Fruit fly (Drosophila melanogaster) whole organism, embryonic: ENCODE data around the gene Cyt-c-p.
A peak's percentile ranks its signal among the peaks of the same experiment; 100 is the strongest.

Experiments
- CG10274 ChIP-seq: fragments of 200-800 bp; sonication (Bioruptor generic); optimal IDR thresholded peaks from 3 replicates; lab custom pipeline; 2017; ENCODE audit warnings: missing biosample characterization, mild to moderate bottlenecking, missing genetic modification characterization
- CG10321 ChIP-seq: fragments of 200-800 bp; sonication (Bioruptor generic); IDR thresholded peaks from 2 replicates; pipeline ENCODE4 v1.3.6; 2022; ENCODE audit warnings: missing biosample characterization, missing genetic modification characterization
- CG11247 ChIP-seq: fragments of 200-800 bp; sonication (Bioruptor generic); IDR thresholded peaks from 2 replicates; pipeline ENCODE4 v1.3.6; 2022; ENCODE audit warnings: missing biosample characterization, missing genetic modification characterization
- CG11695 ChIP-seq: fragments of 200-800 bp; sonication (Bioruptor generic); IDR thresholded peaks from 3 replicates; pipeline ENCODE4 v1.3.6; 2022; ENCODE audit warnings: missing biosample characterization, missing genetic modification characterization
- CG13287 ChIP-seq: fragments of 200-800 bp; sonication (Bioruptor generic); IDR thresholded peaks from 2 replicates; pipeline ENCODE4 v1.3.6; 2022; ENCODE audit warnings: missing biosample characterization, missing genetic modification characterization; ENCODE audit not compliant: partially characterized antibody
- CG13894 ChIP-seq: fragments of 200-800 bp; sonication (Bioruptor generic); optimal IDR thresholded peaks from 3 replicates; lab custom pipeline; 2018; ENCODE audit warnings: missing biosample characterization, mild to moderate bottlenecking, missing genetic modification characterization, moderate library complexity
- CG15269 ChIP-seq: fragments of 200-800 bp; sonication (Bioruptor generic); optimal IDR thresholded peaks from 2 replicates; lab custom pipeline; 2018; ENCODE audit warnings: missing biosample characterization, mild to moderate bottlenecking, missing genetic modification characterization, moderate library complexity
- CG1647 ChIP-seq: fragments of 200-800 bp; sonication (Bioruptor generic); optimal IDR thresholded peaks from 3 replicates; lab custom pipeline; 2016; ENCODE audit warnings: missing biosample characterization, missing genetic modification characterization
- CG16815 ChIP-seq: fragments of 200-800 bp; sonication (Bioruptor generic); optimal IDR thresholded peaks from 3 replicates; lab custom pipeline; 2017; ENCODE audit warnings: missing biosample characterization, mild to moderate bottlenecking, missing genetic modification characterization
- CG17912 ChIP-seq: fragments of 200-800 bp; sonication (Bioruptor generic); optimal IDR thresholded peaks from 2 replicates; lab custom pipeline; 2018; ENCODE audit warnings: missing biosample characterization, mild to moderate bottlenecking, missing genetic modification characterization
- CG2202 ChIP-seq: fragments of 200-800 bp; sonication (Bioruptor generic); optimal IDR thresholded peaks from 2 replicates; lab custom pipeline; 2018; ENCODE audit warnings: missing biosample characterization, mild to moderate bottlenecking, missing genetic modification characterization
- CG30020 ChIP-seq: fragments of 200-800 bp; optimal IDR thresholded peaks from 2 replicates; lab custom pipeline; 2019; ENCODE audit warnings: missing biosample characterization, mild to moderate bottlenecking, missing genetic modification characterization, moderate library complexity
- CG32767 ChIP-seq: fragments of 200-800 bp; sonication (Bioruptor generic); IDR thresholded peaks from 2 replicates; pipeline ENCODE4 v1.3.6; 2022; ENCODE audit warnings: missing biosample characterization, missing genetic modification characterization
- CG3281 ChIP-seq: fragments of 200-800 bp; sonication (Bioruptor generic); optimal IDR thresholded peaks from 3 replicates; lab custom pipeline; 2017; ENCODE audit warnings: missing biosample characterization, mild to moderate bottlenecking, missing genetic modification characterization
- CG34422 ChIP-seq: fragments of 200-800 bp; sonication (Bioruptor generic); IDR thresholded peaks from 3 replicates; pipeline ENCODE4 v1.3.6; 2022; ENCODE audit warnings: missing biosample characterization, missing genetic modification characterization
- CG4854 ChIP-seq: fragments of 200-800 bp; sonication (Bioruptor generic); optimal IDR thresholded peaks from 2 replicates; lab custom pipeline; 2016; ENCODE audit warnings: missing biosample characterization, missing genetic modification characterization, inconsistent platforms
- CG7928 ChIP-seq: fragments of 200-800 bp; sonication (Bioruptor generic); optimal IDR thresholded peaks from 2 replicates; lab custom pipeline; 2017; ENCODE audit warnings: missing biosample characterization, mild to moderate bottlenecking, missing genetic modification characterization
- CG9609 ChIP-seq: fragments of 200-800 bp; sonication (Bioruptor generic); optimal IDR thresholded peaks from 3 replicates; lab custom pipeline; 2016; ENCODE audit warnings: missing biosample characterization, missing genetic modification characterization
- Drgx ChIP-seq: fragments of 200-800 bp; sonication (Bioruptor generic); IDR thresholded peaks from 2 replicates; pipeline ENCODE4 v1.3.6; 2022; ENCODE audit warnings: missing biosample characterization, missing genetic modification characterization
- E2f1 ChIP-seq: fragments of 200-800 bp; sonication (Bioruptor generic); IDR thresholded peaks from 2 replicates; pipeline ENCODE4 v1.3.6; 2022; ENCODE audit warnings: missing biosample characterization, missing genetic modification characterization
- Lhr ChIP-seq: fragments of 200-800 bp; sonication (Bioruptor generic); optimal IDR thresholded peaks from 3 replicates; lab custom pipeline; 2017; ENCODE audit warnings: mild to moderate bottlenecking, missing biosample characterization, missing genetic modification reagents, missing genetic modification characterization
- Myb ChIP-seq: fragments of 200-800 bp; sonication (Bioruptor generic); optimal IDR thresholded peaks from 2 replicates; lab custom pipeline; 2016; ENCODE audit warnings: missing biosample characterization, missing genetic modification characterization
- Nf-YB ChIP-seq: fragments of 200-800 bp; sonication (Bioruptor generic); optimal IDR thresholded peaks from 3 replicates; lab custom pipeline; 2019; ENCODE audit warnings: missing biosample characterization, mild to moderate bottlenecking, missing genetic modification characterization, moderate library complexity
- Poxn ChIP-seq: fragments of 200-800 bp; sonication (Bioruptor generic); IDR thresholded peaks from 2 replicates; pipeline ENCODE4 v1.3.6; 2022; ENCODE audit warnings: missing biosample characterization, missing genetic modification characterization
- Sry-β ChIP-seq: fragments of 200-800 bp; sonication (Bioruptor generic); optimal IDR thresholded peaks from 2 replicates; lab custom pipeline; 2018; ENCODE audit warnings: missing biosample characterization, mild to moderate bottlenecking, missing genetic modification characterization, moderate library complexity
- Xbp1 ChIP-seq: fragments of 200-800 bp; sonication (Bioruptor generic); optimal IDR thresholded peaks from 3 replicates; lab custom pipeline; 2016; ENCODE audit warnings: missing biosample characterization, mild to moderate bottlenecking, missing genetic modification characterization
- ato ChIP-seq: fragments of 200-800 bp; sonication (Bioruptor generic); IDR thresholded peaks from 2 replicates; pipeline ENCODE4 v1.3.6; 2022; ENCODE audit warnings: missing biosample characterization, missing genetic modification characterization; ENCODE audit not compliant: partially characterized antibody
- bcd ChIP-seq: fragments of 200-800 bp; sonication (Bioruptor generic); optimal IDR thresholded peaks from 2 replicates; lab custom pipeline; 2017; ENCODE audit warnings: missing biosample characterization, mild to moderate bottlenecking, missing genetic modification characterization
- cad ChIP-seq: fragments of >200 bp; optimal IDR thresholded peaks from 2 replicates; lab custom pipeline; 2017; ENCODE audit warnings: missing biosample characterization, missing genetic modification characterization
- caup ChIP-seq: fragments of 200-800 bp; sonication (Bioruptor generic); optimal IDR thresholded peaks from 3 replicates; lab custom pipeline; 2017; ENCODE audit warnings: missing biosample characterization, mild to moderate bottlenecking, missing genetic modification characterization, moderate library complexity; ENCODE audit not compliant: severe bottlenecking
- cg ChIP-seq: fragments of 200-800 bp; sonication (Bioruptor generic); optimal IDR thresholded peaks from 3 replicates; lab custom pipeline; 2019; ENCODE audit warnings: missing biosample characterization, mild to moderate bottlenecking, missing genetic modification characterization, moderate library complexity
- danr ChIP-seq: fragments of 200-800 bp; sonication (Bioruptor generic); IDR thresholded peaks from 2 replicates; pipeline ENCODE4 v1.3.6; 2022; ENCODE audit warnings: missing biosample characterization, missing genetic modification characterization
- gcm ChIP-seq: fragments of 200-800 bp; sonication (Bioruptor generic); optimal IDR thresholded peaks from 2 replicates; lab custom pipeline; 2019; ENCODE audit warnings: missing biosample characterization, mild to moderate bottlenecking, missing genetic modification characterization, moderate library complexity
- gcm2 ChIP-seq: fragments of 200-800 bp; sonication (Bioruptor generic); optimal IDR thresholded peaks from 2 replicates; lab custom pipeline; 2016; ENCODE audit warnings: missing biosample characterization, missing genetic modification characterization
- gfzf ChIP-seq: fragments of 200-800 bp; sonication (Bioruptor generic); optimal IDR thresholded peaks from 2 replicates; lab custom pipeline; 2016; ENCODE audit warnings: missing biosample characterization, mild to moderate bottlenecking, missing genetic modification characterization, moderate library complexity
- jing ChIP-seq: fragments of 200-800 bp; sonication (Bioruptor generic); optimal IDR thresholded peaks from 2 replicates; lab custom pipeline; 2018; ENCODE audit warnings: missing biosample characterization, mild to moderate bottlenecking, missing genetic modification characterization
- jumu ChIP-seq: fragments of 200-800 bp; sonication (Bioruptor generic); optimal IDR thresholded peaks from 3 replicates; lab custom pipeline; 2016; ENCODE audit warnings: missing biosample characterization, missing genetic modification characterization
- lilli ChIP-seq: fragments of 200-800 bp; sonication (Bioruptor generic); optimal IDR thresholded peaks from 3 replicates; lab custom pipeline; 2016; ENCODE audit warnings: missing biosample characterization, missing genetic modification characterization
- nom ChIP-seq: fragments of 200-800 bp; sonication (Bioruptor generic); optimal IDR thresholded peaks from 2 replicates; lab custom pipeline; 2017; ENCODE audit warnings: missing biosample characterization, missing genetic modification characterization, mild to moderate bottlenecking, moderate library complexity, missing genetic modification reagents
- onecut ChIP-seq: fragments of 200-800 bp; sonication (Bioruptor generic); IDR thresholded peaks from 2 replicates; pipeline ENCODE4 v1.3.6; 2022; ENCODE audit warnings: missing biosample characterization, missing genetic modification characterization
- phol ChIP-seq: fragments of 200-800 bp; sonication (Bioruptor generic); optimal IDR thresholded peaks from 3 replicates; lab custom pipeline; 2018; ENCODE audit warnings: missing biosample characterization, mild to moderate bottlenecking, missing genetic modification characterization, moderate library complexity
- ro ChIP-seq: fragments of 200-800 bp; sonication (Bioruptor generic); IDR thresholded peaks from 2 replicates; pipeline ENCODE4 v1.3.6; 2022; ENCODE audit warnings: missing biosample characterization, missing genetic modification characterization
- slp2 ChIP-seq: fragments of 200-800 bp; sonication (Bioruptor generic); optimal IDR thresholded peaks from 2 replicates; lab custom pipeline; 2016; ENCODE audit warnings: missing biosample characterization, missing genetic modification characterization
- sqz ChIP-seq: fragments of 200-800 bp; sonication (Bioruptor generic); optimal IDR thresholded peaks from 3 replicates; lab custom pipeline; 2018; ENCODE audit warnings: missing biosample characterization, mild to moderate bottlenecking, missing genetic modification characterization
- stwl ChIP-seq: fragments of 200-800 bp; sonication (Bioruptor generic); optimal IDR thresholded peaks from 3 replicates; lab custom pipeline; 2018; ENCODE audit warnings: missing biosample characterization, mild to moderate bottlenecking, missing genetic modification characterization, moderate library complexity
- sug ChIP-seq: fragments of 200-800 bp; optimal IDR thresholded peaks from 2 replicates; lab custom pipeline; 2019; ENCODE audit warnings: missing biosample characterization, mild to moderate bottlenecking, missing genetic modification characterization, moderate library complexity
- usp ChIP-seq: fragments of >200 bp; optimal IDR thresholded peaks from 2 replicates; lab custom pipeline; 2017; ENCODE audit warnings: missing biosample characterization, missing genetic modification characterization
- wdn ChIP-seq: fragments of 200-800 bp; sonication (Bioruptor generic); IDR thresholded peaks from 2 replicates; pipeline ENCODE4 v1.3.6; 2022; ENCODE audit warnings: missing biosample characterization, missing genetic modification characterization
- z ChIP-seq: fragments of 200-800 bp; sonication (Bioruptor generic); IDR thresholded peaks from 3 replicates; pipeline ENCODE4 v1.3.6; 2022; ENCODE audit warnings: missing biosample characterization, missing genetic modification characterization

Gene Cyt-c-p

DNA sequence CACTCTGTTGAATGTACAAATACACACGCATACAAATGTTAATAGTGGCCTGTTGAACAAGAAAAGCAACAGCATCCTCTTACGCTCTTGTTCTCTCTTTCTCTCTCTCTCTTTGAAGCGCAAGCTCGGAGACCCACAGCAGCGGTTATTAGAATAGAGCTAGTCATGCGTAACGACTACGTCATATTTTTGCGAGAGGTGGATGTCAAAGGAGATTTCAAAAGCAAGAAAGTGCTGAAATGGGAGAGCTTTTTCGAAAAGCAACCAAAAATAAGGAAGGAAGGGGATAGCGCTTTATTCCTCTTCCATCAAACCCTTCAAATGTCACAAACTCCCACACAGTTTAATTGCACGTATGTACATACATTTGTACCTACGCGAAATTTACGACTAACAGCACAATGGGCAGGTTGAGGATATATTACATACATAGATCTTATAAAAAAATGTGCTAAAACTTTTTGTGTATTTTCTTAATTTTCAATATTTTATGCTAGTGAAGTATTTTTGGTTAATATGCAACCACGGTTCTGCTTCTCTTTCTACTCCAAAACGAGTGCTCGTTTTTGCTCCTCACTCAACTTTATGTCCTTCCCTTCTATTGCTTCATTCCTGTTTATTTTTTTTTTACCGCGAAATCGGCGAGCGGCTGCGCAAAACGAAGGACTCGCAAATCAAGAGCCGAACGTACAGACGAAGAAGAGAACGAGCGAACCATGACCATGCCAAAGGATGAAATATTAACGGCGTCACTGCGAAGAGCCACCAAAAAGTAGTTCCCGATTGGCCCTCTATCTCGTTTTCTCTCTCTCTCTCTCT, 29.7 kb upstream of the Cyt-c-p start (continued):
- TF ChIP-seq CG10321 (no peak), CG17912 (GFP tag; lab: Kevin White, UChicago) (no peak), gfzf (GFP tag; lab: Kevin White, UChicago) (no peak), ro (GFP tag; lab: Robert Waterston, UW) (no peak), onecut (GFP tag; lab: Robert Waterston, UW) (0 out of 2 replicates have a peak, but pooled peaks have one; percentile 18), ato (no peak), lilli (GFP tag; lab: Kevin White, UChicago) (peak; percentile 53), danr (GFP tag; lab: Robert Waterston, UW) (no peak), gcm2 (GFP tag; lab: Kevin White, UChicago) (no peak), CG32767 (GFP tag; lab: Robert Waterston, UW) (no peak), cad (GFP tag; lab: Kevin White, UChicago) (no peak), Sry-β (GFP tag; lab: Kevin White, UChicago) (no peak), CG10274 (GFP tag; lab: Kevin White, UChicago) (no peak), CG3281 (GFP tag; lab: Kevin White, UChicago) (no peak), CG2202 (tag; lab: Kevin White, UChicago) (no peak), CG30020 (tag; lab: Kevin White, UChicago) (no peak), sqz (GFP tag; lab: Kevin White, UChicago) (peak; percentile 10), wdn (GFP tag; lab: Robert Waterston, UW) (no peak), jing (GFP tag; lab: Kevin White, UChicago) (no peak), Poxn (GFP tag; lab: Robert Waterston, UW) (no peak), nom (GFP tag; lab: Kevin White, UChicago) (peak; percentile 30), CG13894 (no peak), CG11247 (GFP tag; lab: Robert Waterston, UW) (no peak), slp2 (GFP tag; lab: Kevin White, UChicago) (no peak), cg (GFP tag; lab: Kevin White, UChicago) (peak; percentile 37), CG9609 (GFP tag; lab: Kevin White, UChicago) (no peak), CG16815 (GFP tag; lab: Kevin White, UChicago) (no peak), caup (GFP tag; lab: Kevin White, UChicago) (no peak), Lhr (GFP tag; lab: Kevin White, UChicago) (no peak), Nf-YB (GFP tag; lab: Kevin White, UChicago) (peak; percentile 39), CG1647 (GFP tag; lab: Kevin White, UChicago) (no peak), jumu (GFP tag; lab: Kevin White, UChicago) (no peak), sug (tag; lab: Kevin White, UChicago) (no peak), Myb (GFP tag; lab: Kevin White, UChicago) (no peak), Xbp1 (GFP tag; lab: Kevin White, UChicago) (peak; percentile 10), z (GFP tag; lab: Robert Waterston, UW) (no peak), bcd (no peak), stwl (tag; lab: Kevin White, UChicago) (no peak), gcm (no peak), CG4854 (GFP tag; lab: Kevin White, UChicago) (peak; percentile 14), usp (GFP tag; lab: Kevin White, UChicago) (no peak), CG7928 (GFP tag; lab: Kevin White, UChicago) (no peak), E2f1 (GFP tag; lab: Robert Waterston, UW) (no peak), CG15269 (tag; lab: Kevin White, UChicago) (peak; percentile 20), CG11695 (GFP tag; lab: Robert Waterston, UW) (0 out of 3 replicates have a peak, but pooled peaks have one; percentile 12), Drgx (no peak), CG34422 (no peak), phol (no peak), CG13287 (GFP tag; lab: Robert Waterston, UW) (0 out of 2 replicates have a peak, but pooled peaks have one; percentile 11)
